Worm (Caenorhabditis elegans): ENCODE data around the gene ZK632.2.

The ZK632.2 gene

DNA sequence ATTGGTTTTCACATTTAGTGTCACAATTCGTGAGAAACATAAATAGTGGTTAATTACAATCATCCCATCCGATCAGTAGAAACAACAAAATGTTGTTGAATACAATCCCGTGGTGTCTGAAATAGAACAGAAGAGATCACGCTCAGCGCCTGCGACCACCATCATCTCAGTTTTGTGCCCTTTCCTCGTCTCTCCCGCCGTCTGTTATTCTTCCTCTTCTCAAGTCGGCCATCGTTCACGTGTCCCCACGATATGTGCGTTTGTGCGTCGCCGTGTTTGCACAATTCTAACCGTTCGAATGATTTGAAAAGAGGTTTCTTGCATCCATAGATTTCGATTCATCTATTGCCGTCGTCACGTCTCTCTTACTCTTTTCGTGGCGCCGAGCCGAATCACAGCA lies 19.9 kb downstream of the ZK632.2 start, which contains the start of gene panl-3 (continued):
- TF ChIP-seq php-3 (GFP tag; IDR thresholded peaks at IDR 0.05), result no peak
- no peak for TF ChIP-seq F26F4.8 (GFP tag; conservative IDR thresholded peaks at IDR 0.05)
- peak; percentile 84 for TF ChIP-seq mes-2 (tag; optimal IDR thresholded peaks at IDR 0.05; ENCODE audit: poor library complexity, severe bottlenecking)
- peak; percentile 32 for TF ChIP-seq nhr-28 (tag; optimal IDR thresholded peaks at IDR 0.05)
- no peak for TF ChIP-seq nhr-237 (tag; optimal IDR thresholded peaks at IDR 0.05)
- no peak for TF ChIP-seq nhr-25 (tag; optimal IDR thresholded peaks at IDR 0.05; ENCODE audit: borderline replicate concordance, insufficient read depth)
- TF ChIP-seq lin-13 (GFP tag; optimal IDR thresholded peaks at IDR 0.05), result peak; percentile 45
- no peak for TF ChIP-seq madf-9 (GFP tag; conservative IDR thresholded peaks at IDR 0.05)
- no peak for TF ChIP-seq unc-39 (tag; optimal IDR thresholded peaks at IDR 0.05)
- TF ChIP-seq attf-4 (tag; optimal IDR thresholded peaks at IDR 0.05), result no peak
- peak; percentile 78 for TF ChIP-seq hlh-11 (tag; optimal IDR thresholded peaks at IDR 0.05)
- no peak for TF ChIP-seq ZK337.2 (GFP tag; IDR thresholded peaks at IDR 0.05)
- no peak for TF ChIP-seq lin-15B (tag; optimal IDR thresholded peaks at IDR 0.05)
- TF ChIP-seq vab-7 (GFP tag; IDR thresholded peaks at IDR 0.05), result no peak
- TF ChIP-seq egl-43 (GFP tag; IDR thresholded peaks at IDR 0.05), result no peak; the same call in 1 of the 2 replicates
- no peak for TF ChIP-seq nhr-10 (tag; optimal IDR thresholded peaks at IDR 0.05)
- no peak for TF ChIP-seq aly-2 (tag; optimal IDR thresholded peaks at IDR 0.05)
- TF ChIP-seq arid-1 (GFP tag; conservative IDR thresholded peaks at IDR 0.05), result no peak
- TF ChIP-seq hlh-30 (tag; optimal IDR thresholded peaks at IDR 0.05; ENCODE audit: insufficient read depth), result peak; percentile 99
- peak; percentile 28 for TF ChIP-seq ztf-7 (tag; optimal IDR thresholded peaks at IDR 0.05)
- TF ChIP-seq zip-11 (GFP tag; IDR thresholded peaks at IDR 0.05), result no peak
- TF ChIP-seq lsy-2 (tag; optimal IDR thresholded peaks at IDR 0.05), result peak; percentile 10 to 74
- TF ChIP-seq tag-97 (GFP tag; IDR thresholded peaks at IDR 0.05), result no peak
- peak; percentile 33; the same call in 1 of the 2 replicates for TF ChIP-seq ceh-20 (GFP tag; IDR thresholded peaks at IDR 0.05)
- peak in 1 of 2 experiments; percentile 32 for TF ChIP-seq hif-1 (tag; optimal IDR thresholded peaks at IDR 0.05)
- TF ChIP-seq spr-1 (tag; optimal IDR thresholded peaks at IDR 0.05), result no peak
- no peak for TF ChIP-seq D1046.2 (GFP tag; IDR thresholded peaks at IDR 0.05)
- TF ChIP-seq nhr-111 (GFP tag; optimal IDR thresholded peaks at IDR 0.05), result no peak
- TF ChIP-seq fkh-10 (GFP tag; optimal IDR thresholded peaks at IDR 0.05), result no peak
- TF ChIP-seq Y75B8A.6 (GFP tag; IDR thresholded peaks at IDR 0.05), result no peak
- 0 out of 2 replicates have a peak, but pooled peaks have one; percentile 24 for TF ChIP-seq lin-1 (GFP tag; IDR thresholded peaks at IDR 0.05)
- no peak for TF ChIP-seq nhr-77 (tag; optimal IDR thresholded peaks at IDR 0.05)
- TF ChIP-seq mxl-3 (GFP tag; optimal IDR thresholded peaks at IDR 0.05), result peak; percentile 89
- TF ChIP-seq set-16 (GFP tag; IDR thresholded peaks at IDR 0.05), result peak; percentile 23; the same call in 1 of the 2 replicates
- peak; percentile 63 for TF ChIP-seq mep-1 (tag; optimal IDR thresholded peaks at IDR 0.05)
- TF ChIP-seq F37D6.2 (tag; optimal IDR thresholded peaks at IDR 0.05), result no peak
- peak; percentile 38 for TF ChIP-seq nhr-6 (tag; optimal IDR thresholded peaks at IDR 0.05)
- no peak for TF ChIP-seq ZK546.5 (tag; optimal IDR thresholded peaks at IDR 0.05)
- TF ChIP-seq ceh-28 (tag; optimal IDR thresholded peaks at IDR 0.05), result no peak
- TF ChIP-seq lir-3 (tag; optimal IDR thresholded peaks at IDR 0.05), result no peak
- TF ChIP-seq saeg-2 (GFP tag; IDR thresholded peaks at IDR 0.05), result no peak
- no peak for TF ChIP-seq F44E2.7 (GFP tag; IDR thresholded peaks at IDR 0.05)
- TF ChIP-seq Y105C5A.15 (GFP tag; IDR thresholded peaks at IDR 0.05), result no peak
- TF ChIP-seq dmd-8 (GFP tag; IDR thresholded peaks at IDR 0.05), result no peak
- peak; percentile 3 for TF ChIP-seq ama-1 (optimal IDR thresholded peaks at IDR 0.05)
- TF ChIP-seq aha-1 (tag), result peak; percentile 67

Data from whole organism, L4 larva.